Fruit fly (Drosophila melanogaster): ENCODE results near the gene Shc.

- TF ChIP-seq CG8478 (optimal IDR thresholded peaks at IDR 0.05) (no peak), CTCF (optimal IDR thresholded peaks at IDR 0.05) (no peak)
These were observed 4.0 kb upstream of the Shc start, which contains the start of gene aay for dm6 chr3L:9422636-9423419.
